Worm (Caenorhabditis elegans) whole organism, mixed stage, embryonic: ENCODE results near the gene Y48E1C.4.

Experiments
- M03D4.4 ChIP-seq: sonication (generic microtip); optimal IDR thresholded peaks from 2 replicates; lab custom pipeline; 2017; ENCODE audit warnings: mild to moderate bottlenecking, missing genetic modification characterization, missing compliant biosample characterization
- bed-3 ChIP-seq: fragments of 200-800 bp; sonication (Bioruptor generic); optimal IDR thresholded peaks from 3 replicates; lab custom pipeline; 2018; ENCODE audit warnings: mild to moderate bottlenecking, missing genetic modification characterization, moderate library complexity, missing compliant biosample characterization
- blmp-1 ChIP-seq: fragments of 150-350 bp; optimal IDR thresholded peaks from 2 replicates; lab custom pipeline; 2014; ENCODE audit warnings: missing biosample characterization, missing genetic modification characterization
- ceh-39 ChIP-seq: fragments of 150-350 bp; optimal IDR thresholded peaks from 2 replicates; lab custom pipeline; 2014; ENCODE audit warnings: missing biosample characterization, missing genetic modification characterization
- ceh-43 ChIP-seq: fragments of 200-800 bp; sonication (Bioruptor generic); optimal IDR thresholded peaks from 2 replicates; lab custom pipeline; 2018; ENCODE audit warnings: mild to moderate bottlenecking, missing genetic modification characterization, moderate library complexity, missing compliant biosample characterization
- ceh-83 ChIP-seq: fragments of 200-800 bp; sonication (Bioruptor generic); optimal IDR thresholded peaks from 2 replicates; lab custom pipeline; 2018; ENCODE audit warnings: mild to moderate bottlenecking, missing genetic modification characterization, missing compliant biosample characterization
- ces-1 ChIP-seq: fragments of 150-350 bp; optimal IDR thresholded peaks from 2 replicates; lab custom pipeline; 2014; ENCODE audit warnings: missing biosample characterization, missing genetic modification reagents, missing genetic modification characterization
- cnd-1 ChIP-seq: fragments of 200-800 bp; sonication (Bioruptor generic); optimal IDR thresholded peaks from 2 replicates; lab custom pipeline; 2018; ENCODE audit warnings: mild to moderate bottlenecking, missing genetic modification characterization, missing compliant biosample characterization
- drap-1 ChIP-seq: fragments of 200-800 bp; sonication (Bioruptor generic); optimal IDR thresholded peaks from 3 replicates; lab custom pipeline; 2018; ENCODE audit warnings: mild to moderate bottlenecking, missing genetic modification characterization, missing compliant biosample characterization
- elt-1 ChIP-seq: sonication (generic microtip); optimal IDR thresholded peaks from 2 replicates; lab custom pipeline; 2017; ENCODE audit warnings: missing genetic modification characterization, mild to moderate bottlenecking, missing compliant biosample characterization, antibody characterized with exemption, moderate library complexity, borderline replicate concordance; ENCODE audit not compliant: insufficient read depth
- elt-3 ChIP-seq: fragments of 150-350 bp; optimal IDR thresholded peaks from 2 replicates; lab custom pipeline; 2014; ENCODE audit warnings: missing biosample characterization, missing genetic modification characterization
- flh-1 ChIP-seq: fragments of 200-800 bp; sonication (Bioruptor generic); optimal IDR thresholded peaks from 2 replicates; lab custom pipeline; 2018; ENCODE audit warnings: mild to moderate bottlenecking, missing genetic modification characterization, moderate library complexity, missing compliant biosample characterization
- ham-2 ChIP-seq: fragments of 200-800 bp; sonication (Bioruptor generic); optimal IDR thresholded peaks from 2 replicates; lab custom pipeline; 2018; ENCODE audit warnings: mild to moderate bottlenecking, missing genetic modification characterization, missing compliant biosample characterization
- hlh-1 ChIP-seq: fragments of 150-350 bp; optimal IDR thresholded peaks from 2 replicates; lab custom pipeline; 2014; ENCODE audit warnings: missing biosample characterization, missing genetic modification reagents, missing genetic modification characterization
- lin-13 ChIP-seq: fragments of 150-350 bp; optimal IDR thresholded peaks from 2 replicates; lab custom pipeline; 2014; ENCODE audit warnings: missing biosample characterization, missing genetic modification characterization
- lin-32 ChIP-seq: fragments of 200-800 bp; sonication (Bioruptor generic); optimal IDR thresholded peaks from 2 replicates; lab custom pipeline; 2018; ENCODE audit warnings: mild to moderate bottlenecking, missing genetic modification characterization, missing compliant biosample characterization
- mab-5 ChIP-seq: fragments of 150-350 bp; optimal IDR thresholded peaks from 2 replicates; lab custom pipeline; 2014; ENCODE audit warnings: missing biosample characterization, missing genetic modification characterization
- mep-1 ChIP-seq: fragments of 150-350 bp; optimal IDR thresholded peaks from 2 replicates; lab custom pipeline; 2017; ENCODE audit warnings: missing biosample characterization, missing genetic modification reagents, missing genetic modification characterization, inconsistent platforms
- mls-2 ChIP-seq: sonication (generic microtip); optimal IDR thresholded peaks from 2 replicates; lab custom pipeline; 2016; ENCODE audit warnings: mild to moderate bottlenecking, missing genetic modification characterization, moderate library complexity, missing compliant biosample characterization
- nhr-12 ChIP-seq: fragments of 150-350 bp; optimal IDR thresholded peaks from 2 replicates; lab custom pipeline; 2014; ENCODE audit warnings: missing biosample characterization, missing genetic modification characterization
- nhr-2 ChIP-seq: fragments of 150-350 bp; optimal IDR thresholded peaks from 2 replicates; lab custom pipeline; 2014; ENCODE audit warnings: missing biosample characterization, missing genetic modification characterization
- nhr-237 ChIP-seq: fragments of 150-350 bp; optimal IDR thresholded peaks from 2 replicates; lab custom pipeline; 2014; ENCODE audit warnings: missing biosample characterization, missing genetic modification characterization
- nhr-28 ChIP-seq: fragments of 150-350 bp; optimal IDR thresholded peaks from 2 replicates; lab custom pipeline; 2014; ENCODE audit warnings: missing biosample characterization, missing genetic modification characterization
- nhr-76 ChIP-seq: sonication (generic microtip); optimal IDR thresholded peaks from 2 replicates; lab custom pipeline; 2017; ENCODE audit warnings: missing biosample characterization, missing genetic modification characterization
- pha-4 ChIP-seq: fragments of 150-350 bp; optimal IDR thresholded peaks from 2 replicates; lab custom pipeline; 2018; ENCODE audit warnings: missing biosample characterization, missing genetic modification reagents, missing genetic modification characterization
- snpc-4 ChIP-seq: fragments of 150-350 bp; optimal IDR thresholded peaks from 2 replicates; lab custom pipeline; 2014; ENCODE audit warnings: missing biosample characterization, missing genetic modification characterization
- sptf-1 ChIP-seq: sonication (generic microtip); optimal IDR thresholded peaks from 2 replicates; lab custom pipeline; 2017; ENCODE audit warnings: mild to moderate bottlenecking, missing genetic modification characterization, moderate library complexity, missing compliant biosample characterization
- tbx-8 ChIP-seq: fragments of 200-800 bp; sonication (Bioruptor generic); optimal IDR thresholded peaks from 2 replicates; lab custom pipeline; 2018; ENCODE audit warnings: mild to moderate bottlenecking, missing genetic modification characterization, moderate library complexity, missing compliant biosample characterization
- unc-62 ChIP-seq: fragments of 150-350 bp; optimal IDR thresholded peaks from 2 replicates; lab custom pipeline; 2014; ENCODE audit warnings: missing biosample characterization, missing genetic modification reagents, missing genetic modification characterization
- zip-8 ChIP-seq: fragments of 150-350 bp; optimal IDR thresholded peaks from 2 replicates; lab custom pipeline; 2014; ENCODE audit warnings: missing biosample characterization, missing genetic modification characterization
- ztf-11 ChIP-seq: fragments of 150-350 bp; optimal IDR thresholded peaks from 2 replicates; lab custom pipeline; 2014; ENCODE audit warnings: missing biosample characterization, missing genetic modification characterization

Y48E1C.4 gene

DNA sequence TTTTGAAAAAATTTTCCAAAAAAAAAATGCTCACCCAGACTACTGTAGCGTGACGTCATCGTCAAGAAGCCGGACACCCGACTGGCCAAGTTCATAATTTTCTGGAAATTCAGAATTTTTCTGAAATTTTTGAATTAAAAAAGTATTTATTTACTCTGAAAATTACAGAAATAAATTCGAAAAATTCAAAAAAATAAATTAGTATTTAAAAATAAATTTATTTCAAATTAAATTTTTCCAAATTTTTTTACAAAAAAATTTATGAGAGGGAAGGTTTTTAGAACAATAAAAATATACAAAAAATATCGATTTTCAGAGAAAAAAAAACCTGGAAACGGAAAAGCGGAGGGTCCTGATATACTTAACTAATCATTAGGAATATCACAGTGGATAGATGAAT lies at the start of gene Y48E1C.4:
Gene Y48E1C.4 (minus strand): TSS at position 101 of the 400 bp plus-strand sequence.
- TF ChIP-seq blmp-1 (tag; lab: Kevin White, UChicago) (no peak), ceh-83 (GFP tag; lab: Kevin White, UChicago) (no peak), sptf-1 (tag; lab: Kevin White, UChicago) (no peak), ceh-39 (tag; lab: Kevin White, UChicago) (no peak), tbx-8 (GFP tag; lab: Kevin White, UChicago) (no peak), drap-1 (GFP tag; lab: Kevin White, UChicago) (no peak), lin-32 (GFP tag; lab: Kevin White, UChicago) (no peak), nhr-12 (tag; lab: Kevin White, UChicago) (no peak), ces-1 (no peak), bed-3 (no peak), elt-1 (tag; lab: Kevin White, UChicago) (no peak), nhr-76 (tag; lab: Kevin White, UChicago) (no peak), elt-3 (tag; lab: Kevin White, UChicago) (no peak), lin-13 (no peak), snpc-4 (no peak), unc-62 (GFP tag; lab: Kevin White, UChicago) (no peak), hlh-1 (no peak)

- no peak for TF ChIP-seq ztf-11 (tag; lab: Kevin White, UChicago)
- no peak for TF ChIP-seq nhr-76 (tag; lab: Kevin White, UChicago)
- no peak for TF ChIP-seq M03D4.4 (tag; lab: Kevin White, UChicago)
- no peak for TF ChIP-seq nhr-237 (tag; lab: Kevin White, UChicago)
- no peak for TF ChIP-seq cnd-1 (tag; lab: Kevin White, UChicago)
- TF ChIP-seq lin-32 (GFP tag; lab: Kevin White, UChicago): no peak
- TF ChIP-seq mep-1: no peak
- TF ChIP-seq elt-1 (tag; lab: Kevin White, UChicago): no peak
- TF ChIP-seq ceh-39 (tag; lab: Kevin White, UChicago): no peak
- TF ChIP-seq nhr-2 (tag; lab: Kevin White, UChicago): no peak
- no peak for TF ChIP-seq snpc-4
- no peak for TF ChIP-seq pha-4 (tag; lab: Kevin White, UChicago)
- TF ChIP-seq tbx-8 (GFP tag; lab: Kevin White, UChicago): no peak
- TF ChIP-seq elt-3 (tag; lab: Kevin White, UChicago): no peak
- TF ChIP-seq ceh-83 (GFP tag; lab: Kevin White, UChicago): no peak
- no peak for TF ChIP-seq mls-2 (tag; lab: Kevin White, UChicago)
- TF ChIP-seq ham-2: no peak
- TF ChIP-seq drap-1 (GFP tag; lab: Kevin White, UChicago): no peak
- no peak for TF ChIP-seq ceh-43 (GFP tag; lab: Kevin White, UChicago)
Observed at ce11 chrII:13485119-13485518, 48.5 kb upstream of the Y48E1C.4 start.

ce11 chrII:13484108-13484507 lies 47.5 kb upstream of the Y48E1C.4 start:
- TF ChIP-seq ceh-43 (GFP tag; lab: Kevin White, UChicago): no peak

ce11 chrII:13481781-13482455 lies 45.3 kb upstream of the Y48E1C.4 start, which contains the start of gene E01G4.6:
Gene E01G4.6 (plus strand): TSS chrII:13482405.
- TF ChIP-seq zip-8 (tag; lab: Kevin White, UChicago) (peak; percentile 68), cnd-1 (tag; lab: Kevin White, UChicago) (no peak)

- TF ChIP-seq nhr-237 (tag; lab: Kevin White, UChicago): no peak
- no peak for TF ChIP-seq lin-13
- TF ChIP-seq nhr-28 (tag; lab: Kevin White, UChicago): no peak
- no peak for TF ChIP-seq flh-1 (GFP tag; lab: Kevin White, UChicago)
- no peak for TF ChIP-seq bed-3
- no peak for TF ChIP-seq ceh-83 (GFP tag; lab: Kevin White, UChicago)
- TF ChIP-seq cnd-1 (tag; lab: Kevin White, UChicago): no peak
- no peak for TF ChIP-seq zip-8 (tag; lab: Kevin White, UChicago)
- TF ChIP-seq blmp-1 (tag; lab: Kevin White, UChicago): no peak
- TF ChIP-seq mab-5 (tag; lab: Kevin White, UChicago): no peak
- no peak for TF ChIP-seq ceh-43 (GFP tag; lab: Kevin White, UChicago)
- no peak for TF ChIP-seq lin-32 (GFP tag; lab: Kevin White, UChicago)
- no peak for TF ChIP-seq nhr-2 (tag; lab: Kevin White, UChicago)
- TF ChIP-seq snpc-4: no peak
- TF ChIP-seq sptf-1 (tag; lab: Kevin White, UChicago): no peak
- TF ChIP-seq M03D4.4 (tag; lab: Kevin White, UChicago): no peak
- no peak for TF ChIP-seq ham-2
Observed at ce11 chrII:13479424-13479823, 42.8 kb upstream of the Y48E1C.4 start.
